Worm (Caenorhabditis elegans) whole organism, L3 larva: Measurements from ENCODE around the gene Y66C5A.1.

ENCODE experiments used
- R02D3.7 ChIP-seq: fragments of 150-350 bp; optimal IDR thresholded peaks from 2 replicates; lab custom pipeline; 2014; ENCODE audit warnings: missing biosample characterization, missing genetic modification characterization
- ZK546.5 ChIP-seq: sonication (generic microtip); optimal IDR thresholded peaks from 2 replicates; lab custom pipeline; 2017; ENCODE audit warnings: missing biosample characterization, missing genetic modification characterization
- aly-2 ChIP-seq: fragments of 150-350 bp; optimal IDR thresholded peaks from 2 replicates; lab custom pipeline; 2014; ENCODE audit warnings: missing biosample characterization, missing genetic modification characterization
- ama-1 ChIP-seq: fragments of 150-350 bp; optimal IDR thresholded peaks from 2 replicates; lab custom pipeline; 2018
- ceh-16 ChIP-seq: sonication (generic microtip); optimal IDR thresholded peaks from 2 replicates; lab custom pipeline; 2017; ENCODE audit warnings: missing biosample characterization, missing genetic modification characterization
- ceh-28 ChIP-seq: fragments of 150-350 bp; optimal IDR thresholded peaks from 2 replicates; lab custom pipeline; 2014; ENCODE audit warnings: missing biosample characterization, missing genetic modification reagents, missing genetic modification characterization
- ceh-9 ChIP-seq: sonication (generic microtip); optimal IDR thresholded peaks from 2 replicates; lab custom pipeline; 2018; ENCODE audit warnings: missing biosample characterization, missing genetic modification characterization
- daf-12 ChIP-seq: fragments of 150-350 bp; optimal IDR thresholded peaks from 2 replicates; lab custom pipeline; 2014; ENCODE audit warnings: missing biosample characterization, missing genetic modification reagents, missing genetic modification characterization
- elt-1 ChIP-seq: fragments of 150-350 bp; optimal IDR thresholded peaks from 2 replicates; lab custom pipeline; 2014; ENCODE audit warnings: missing biosample characterization, missing genetic modification characterization
- elt-2 ChIP-seq: sonication (generic microtip); optimal IDR thresholded peaks from 2 replicates; lab custom pipeline; 2016; ENCODE audit warnings: missing genetic modification reagents, mild to moderate bottlenecking, missing genetic modification characterization, missing compliant biosample characterization
- elt-3 ChIP-seq, 3 experiments: fragments of 150-350 bp in 1 of 3; sonication (generic microtip) in 2 of 3; optimal IDR thresholded peaks; 2 replicates in 2 of 3; 4 replicates in 1 of 3; lab custom pipeline; 2014 to 2017; ENCODE audit warnings: missing biosample characterization in 3 of 3, missing genetic modification characterization in 3 of 3
- lin-15B ChIP-seq: fragments of 150-350 bp; optimal IDR thresholded peaks from 2 replicates; lab custom pipeline; 2014; ENCODE audit warnings: missing biosample characterization, missing genetic modification characterization
- lin-39 ChIP-seq: fragments of 150-350 bp; optimal IDR thresholded peaks from 2 replicates; lab custom pipeline; 2018; ENCODE audit warnings: missing biosample characterization, missing genetic modification reagents, missing genetic modification characterization
- lsy-12 ChIP-seq: sonication (generic microtip); optimal IDR thresholded peaks from 2 replicates; lab custom pipeline; 2016; ENCODE audit warnings: mild to moderate bottlenecking, missing genetic modification characterization, missing compliant biosample characterization
- mdl-1 ChIP-seq: fragments of 150-350 bp; optimal IDR thresholded peaks from 2 replicates; lab custom pipeline; 2014; ENCODE audit warnings: missing biosample characterization, missing genetic modification characterization
- mml-1 ChIP-seq: fragments of 150-350 bp; sonication (generic microtip); optimal IDR thresholded peaks from 3 replicates; lab custom pipeline; 2014; ENCODE audit warnings: missing biosample characterization, missing genetic modification characterization
- nfya-1 ChIP-seq: sonication (generic microtip); optimal IDR thresholded peaks from 2 replicates; lab custom pipeline; 2017; ENCODE audit warnings: missing genetic modification characterization, mild to moderate bottlenecking, missing compliant biosample characterization, antibody characterized with exemption, moderate library complexity; ENCODE audit not compliant: insufficient read depth
- nhr-12 ChIP-seq: fragments of 150-350 bp; optimal IDR thresholded peaks from 2 replicates; lab custom pipeline; 2014; ENCODE audit warnings: missing biosample characterization, missing genetic modification characterization
- nhr-23 ChIP-seq: fragments of 150-350 bp; optimal IDR thresholded peaks from 2 replicates; lab custom pipeline; 2014; ENCODE audit warnings: missing biosample characterization, missing genetic modification reagents, missing genetic modification characterization
- nhr-25 ChIP-seq: sonication (generic microtip); optimal IDR thresholded peaks from 2 replicates; lab custom pipeline; 2017; ENCODE audit warnings: missing biosample characterization, missing genetic modification characterization
- nhr-28 ChIP-seq: fragments of 150-350 bp; optimal IDR thresholded peaks from 2 replicates; lab custom pipeline; 2014; ENCODE audit warnings: missing biosample characterization, missing genetic modification characterization
- nhr-43 ChIP-seq: sonication (generic microtip); optimal IDR thresholded peaks from 2 replicates; lab custom pipeline; 2016; ENCODE audit warnings: mild to moderate bottlenecking, missing genetic modification characterization, missing compliant biosample characterization; ENCODE audit not compliant: poor library complexity, severe bottlenecking
- nhr-67 ChIP-seq: fragments of 150-350 bp; optimal IDR thresholded peaks from 2 replicates; lab custom pipeline; 2014; ENCODE audit warnings: missing biosample characterization, missing genetic modification characterization
- nhr-76 ChIP-seq: fragments of 150-350 bp; sonication (generic microtip); optimal IDR thresholded peaks from 5 replicates; lab custom pipeline; 2014; ENCODE audit warnings: missing biosample characterization, missing genetic modification characterization
- nhr-77 ChIP-seq: fragments of 150-350 bp; optimal IDR thresholded peaks from 2 replicates; lab custom pipeline; 2014; ENCODE audit warnings: missing biosample characterization, missing genetic modification characterization
- pqm-1 ChIP-seq: fragments of 150-350 bp; optimal IDR thresholded peaks from 2 replicates; lab custom pipeline; 2017; ENCODE audit warnings: missing biosample characterization, missing genetic modification characterization, inconsistent platforms
- sea-2 ChIP-seq: fragments of 150-350 bp; sonication (generic microtip); optimal IDR thresholded peaks from 4 replicates; lab custom pipeline; 2014; ENCODE audit warnings: missing biosample characterization, missing genetic modification reagents, missing genetic modification characterization
- skn-1 ChIP-seq: fragments of 150-350 bp; optimal IDR thresholded peaks from 2 replicates; lab custom pipeline; 2014; ENCODE audit warnings: missing biosample characterization, missing genetic modification characterization
- snpc-4 ChIP-seq: fragments of 150-350 bp; optimal IDR thresholded peaks from 2 replicates; lab custom pipeline; 2014; ENCODE audit warnings: missing biosample characterization, missing genetic modification characterization
- tbx-2 ChIP-seq: sonication (generic microtip); optimal IDR thresholded peaks from 2 replicates; lab custom pipeline; 2016; ENCODE audit warnings: mild to moderate bottlenecking, missing genetic modification characterization, missing compliant biosample characterization
- unc-39 ChIP-seq: sonication (generic microtip); optimal IDR thresholded peaks from 4 replicates; lab custom pipeline; 2017; ENCODE audit warnings: missing biosample characterization, missing genetic modification characterization
- zag-1 ChIP-seq: fragments of 150-350 bp; optimal IDR thresholded peaks from 2 replicates; lab custom pipeline; 2014; ENCODE audit warnings: missing biosample characterization, missing genetic modification characterization
- ztf-11 ChIP-seq: fragments of 150-350 bp; optimal IDR thresholded peaks from 2 replicates; lab custom pipeline; 2014; ENCODE audit warnings: missing biosample characterization, missing genetic modification characterization

Gene Y66C5A.1

ce11 chrX:14460412-14460811 lies 5.1 kb upstream of the Y66C5A.1 start, which contains the start of gene Y66C5A.2:
Gene Y66C5A.2, plus strand, starts transcription at chrX:14460712.
- no peak for TF ChIP-seq nhr-76 (tag; lab: Kevin White, UChicago)
- no peak for TF ChIP-seq elt-3 (tag; optimal IDR thresholded peaks at IDR 0.05; lab: Kevin White, UChicago)
- TF ChIP-seq nhr-77 (tag; lab: Kevin White, UChicago) = no peak
- TF ChIP-seq R02D3.7 = no peak
- TF ChIP-seq nhr-43 (tag; lab: Kevin White, UChicago) = no peak

DNA sequence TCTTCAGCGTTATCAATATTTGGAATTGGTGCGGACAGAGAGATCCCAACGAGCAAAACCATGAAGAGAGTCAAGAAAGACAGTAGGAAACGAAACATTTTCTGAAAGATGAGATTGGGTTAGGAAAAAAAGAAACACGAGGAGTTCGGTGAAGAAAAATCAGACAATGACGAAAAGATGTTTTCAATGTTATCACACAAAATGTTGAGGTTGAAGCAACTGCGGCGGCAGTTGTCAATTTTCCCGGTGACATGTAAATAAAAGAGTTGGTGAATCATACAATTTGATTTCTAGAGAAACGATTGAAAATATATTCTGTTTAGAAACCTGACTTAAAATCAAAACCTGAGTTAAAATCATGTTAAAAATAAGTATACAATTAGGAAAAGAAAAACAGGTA lies 1.6 kb downstream of the Y66C5A.1 start, which contains the start of gene F23D12.7:
Gene F23D12.7 (minus strand): TSS at position 101 of the 400 bp plus-strand sequence.
- no peak for TF ChIP-seq mml-1 (tag; lab: Kevin White, UChicago)
- TF ChIP-seq mdl-1 (tag; lab: Kevin White, UChicago) = no peak
- no peak for TF ChIP-seq lin-15B (tag; lab: Kevin White, UChicago)

- TF ChIP-seq ceh-9 (tag; lab: Kevin White, UChicago) = no peak
- no peak for TF ChIP-seq sea-2 (GFP tag; lab: Kevin White, UChicago)
- TF ChIP-seq lin-15B (tag; lab: Kevin White, UChicago) = no peak
- no peak for TF ChIP-seq ztf-11 (tag; lab: Kevin White, UChicago)
- no peak for TF ChIP-seq lin-39 (tag; lab: Kevin White, UChicago)
- TF ChIP-seq unc-39 (tag; lab: Kevin White, UChicago) = no peak
- no peak for TF ChIP-seq elt-1 (tag; lab: Kevin White, UChicago)
- no peak for TF ChIP-seq ceh-16 (tag; lab: Kevin White, UChicago)
- no peak for TF ChIP-seq nhr-12 (tag; lab: Kevin White, UChicago)
- TF ChIP-seq elt-2 (tag; lab: Kevin White, UChicago) = no peak
- no peak for TF ChIP-seq lsy-12 (tag; lab: Kevin White, UChicago)
- no peak for TF ChIP-seq nhr-28 (tag; lab: Kevin White, UChicago)
- TF ChIP-seq skn-1 (tag; lab: Kevin White, UChicago) = no peak
- TF ChIP-seq nhr-23 = no peak
- no peak for TF ChIP-seq elt-3 (tag; optimal IDR thresholded peaks at IDR 0.05; lab: Kevin White, UChicago)
- TF ChIP-seq tbx-2 (tag; lab: Kevin White, UChicago) = no peak
- no peak for TF ChIP-seq mdl-1 (tag; lab: Kevin White, UChicago)
- no peak for TF ChIP-seq ZK546.5 (tag; lab: Kevin White, UChicago)
These were observed 7.4 kb downstream of the Y66C5A.1 start, which contains the start of gene jmjd-3.2 for ce11 chrX:14447910-14448309. Gene jmjd-3.2, plus strand, starts transcription at chrX:14448210.

DNA sequence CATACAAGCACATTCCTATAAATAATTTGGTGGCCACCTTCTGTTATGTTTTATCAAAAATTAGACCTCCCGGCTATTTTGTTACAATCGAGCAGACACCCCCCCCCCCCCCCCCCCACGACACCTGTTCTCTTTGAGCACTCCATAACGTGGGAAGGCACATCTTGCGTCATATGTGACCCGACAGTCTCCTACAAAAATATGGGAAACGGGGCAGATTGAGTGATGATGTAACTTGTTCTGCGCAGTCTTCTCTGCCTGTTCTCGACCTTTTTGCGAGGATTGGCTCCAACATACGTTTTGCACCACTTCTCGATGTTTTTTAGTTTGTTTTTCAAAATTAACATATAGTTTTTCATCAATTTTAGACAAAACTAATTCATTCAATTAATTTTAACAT lies 7.8 kb downstream of the Y66C5A.1 start:
- TF ChIP-seq skn-1 (tag; lab: Kevin White, UChicago) (no peak), lin-39 (tag; lab: Kevin White, UChicago) (no peak), daf-12 (no peak), elt-3 (tag; optimal IDR thresholded peaks at IDR 0.05; lab: Kevin White, UChicago) (no peak), nfya-1 (tag; lab: Kevin White, UChicago) (no peak), unc-39 (tag; lab: Kevin White, UChicago) (no peak), pqm-1 (tag; lab: Kevin White, UChicago) (no peak), nhr-67 (no peak), ceh-16 (tag; lab: Kevin White, UChicago) (no peak), lsy-12 (tag; lab: Kevin White, UChicago) (no peak), nhr-12 (tag; lab: Kevin White, UChicago) (no peak)

ce11 chrX:14444701-14445100 lies 10.6 kb downstream of the Y66C5A.1 start, which contains the start of gene F23D12.4:
Gene F23D12.4, plus strand, starts transcription at chrX:14445001.
- TF ChIP-seq lin-15B (tag; lab: Kevin White, UChicago) (no peak), ama-1 (lab: Kevin White, UChicago) (no peak), nhr-25 (tag; lab: Kevin White, UChicago) (no peak), mdl-1 (tag; lab: Kevin White, UChicago) (no peak), ceh-28 (tag; lab: Kevin White, UChicago) (no peak), snpc-4 (no peak), ztf-11 (tag; lab: Kevin White, UChicago) (no peak), nhr-12 (tag; lab: Kevin White, UChicago) (no peak), nhr-67 (no peak), aly-2 (tag; lab: Kevin White, UChicago) (no peak), nhr-23 (no peak), tbx-2 (tag; lab: Kevin White, UChicago) (no peak), zag-1 (no peak), lin-39 (tag; lab: Kevin White, UChicago) (no peak), ZK546.5 (tag; lab: Kevin White, UChicago) (no peak)
- TF ChIP-seq, all 47 proteins: peak for 0
